Worm (Caenorhabditis elegans) whole organism, mixed stage, embryonic: ENCODE results near the gene T14G12.11.

Experiments used
- M03D4.4 ChIP-seq: sonication (generic microtip); optimal IDR thresholded peaks from 2 replicates; lab custom pipeline; 2017; ENCODE audit warnings: mild to moderate bottlenecking, missing genetic modification characterization, missing compliant biosample characterization
- bed-3 ChIP-seq: fragments of 200-800 bp; sonication (Bioruptor generic); optimal IDR thresholded peaks from 3 replicates; lab custom pipeline; 2018; ENCODE audit warnings: mild to moderate bottlenecking, missing genetic modification characterization, moderate library complexity, missing compliant biosample characterization
- blmp-1 ChIP-seq: fragments of 150-350 bp; optimal IDR thresholded peaks from 2 replicates; lab custom pipeline; 2014; ENCODE audit warnings: missing biosample characterization, missing genetic modification characterization
- ceh-83 ChIP-seq: fragments of 200-800 bp; sonication (Bioruptor generic); optimal IDR thresholded peaks from 2 replicates; lab custom pipeline; 2018; ENCODE audit warnings: mild to moderate bottlenecking, missing genetic modification characterization, missing compliant biosample characterization
- ces-1 ChIP-seq: fragments of 150-350 bp; optimal IDR thresholded peaks from 2 replicates; lab custom pipeline; 2014; ENCODE audit warnings: missing biosample characterization, missing genetic modification reagents, missing genetic modification characterization
- cnd-1 ChIP-seq: fragments of 200-800 bp; sonication (Bioruptor generic); optimal IDR thresholded peaks from 2 replicates; lab custom pipeline; 2018; ENCODE audit warnings: mild to moderate bottlenecking, missing genetic modification characterization, missing compliant biosample characterization
- drap-1 ChIP-seq: fragments of 200-800 bp; sonication (Bioruptor generic); optimal IDR thresholded peaks from 3 replicates; lab custom pipeline; 2018; ENCODE audit warnings: mild to moderate bottlenecking, missing genetic modification characterization, missing compliant biosample characterization
- elt-1 ChIP-seq: sonication (generic microtip); optimal IDR thresholded peaks from 2 replicates; lab custom pipeline; 2017; ENCODE audit warnings: missing genetic modification characterization, mild to moderate bottlenecking, missing compliant biosample characterization, antibody characterized with exemption, moderate library complexity, borderline replicate concordance; ENCODE audit not compliant: insufficient read depth
- elt-3 ChIP-seq: fragments of 150-350 bp; optimal IDR thresholded peaks from 2 replicates; lab custom pipeline; 2014; ENCODE audit warnings: missing biosample characterization, missing genetic modification characterization
- flh-1 ChIP-seq: fragments of 200-800 bp; sonication (Bioruptor generic); optimal IDR thresholded peaks from 2 replicates; lab custom pipeline; 2018; ENCODE audit warnings: mild to moderate bottlenecking, missing genetic modification characterization, moderate library complexity, missing compliant biosample characterization
- ham-2 ChIP-seq: fragments of 200-800 bp; sonication (Bioruptor generic); optimal IDR thresholded peaks from 2 replicates; lab custom pipeline; 2018; ENCODE audit warnings: mild to moderate bottlenecking, missing genetic modification characterization, missing compliant biosample characterization
- lin-13 ChIP-seq: fragments of 150-350 bp; optimal IDR thresholded peaks from 2 replicates; lab custom pipeline; 2014; ENCODE audit warnings: missing biosample characterization, missing genetic modification characterization
- lin-32 ChIP-seq: fragments of 200-800 bp; sonication (Bioruptor generic); optimal IDR thresholded peaks from 2 replicates; lab custom pipeline; 2018; ENCODE audit warnings: mild to moderate bottlenecking, missing genetic modification characterization, missing compliant biosample characterization
- lsy-2 ChIP-seq: fragments of 150-350 bp; optimal IDR thresholded peaks from 2 replicates; lab custom pipeline; 2014; ENCODE audit warnings: missing biosample characterization, missing genetic modification characterization
- mep-1 ChIP-seq: fragments of 150-350 bp; optimal IDR thresholded peaks from 2 replicates; lab custom pipeline; 2017; ENCODE audit warnings: missing biosample characterization, missing genetic modification reagents, missing genetic modification characterization, inconsistent platforms
- mls-2 ChIP-seq: sonication (generic microtip); optimal IDR thresholded peaks from 2 replicates; lab custom pipeline; 2016; ENCODE audit warnings: mild to moderate bottlenecking, missing genetic modification characterization, moderate library complexity, missing compliant biosample characterization
- nhr-12 ChIP-seq: fragments of 150-350 bp; optimal IDR thresholded peaks from 2 replicates; lab custom pipeline; 2014; ENCODE audit warnings: missing biosample characterization, missing genetic modification characterization
- nhr-2 ChIP-seq: fragments of 150-350 bp; optimal IDR thresholded peaks from 2 replicates; lab custom pipeline; 2014; ENCODE audit warnings: missing biosample characterization, missing genetic modification characterization
- nhr-237 ChIP-seq: fragments of 150-350 bp; optimal IDR thresholded peaks from 2 replicates; lab custom pipeline; 2014; ENCODE audit warnings: missing biosample characterization, missing genetic modification characterization
- nhr-28 ChIP-seq: fragments of 150-350 bp; optimal IDR thresholded peaks from 2 replicates; lab custom pipeline; 2014; ENCODE audit warnings: missing biosample characterization, missing genetic modification characterization
- nhr-76 ChIP-seq: sonication (generic microtip); optimal IDR thresholded peaks from 2 replicates; lab custom pipeline; 2017; ENCODE audit warnings: missing biosample characterization, missing genetic modification characterization
- pha-4 ChIP-seq: fragments of 150-350 bp; optimal IDR thresholded peaks from 2 replicates; lab custom pipeline; 2018; ENCODE audit warnings: missing biosample characterization, missing genetic modification reagents, missing genetic modification characterization
- snpc-4 ChIP-seq: fragments of 150-350 bp; optimal IDR thresholded peaks from 2 replicates; lab custom pipeline; 2014; ENCODE audit warnings: missing biosample characterization, missing genetic modification characterization
- sptf-1 ChIP-seq: sonication (generic microtip); optimal IDR thresholded peaks from 2 replicates; lab custom pipeline; 2017; ENCODE audit warnings: mild to moderate bottlenecking, missing genetic modification characterization, moderate library complexity, missing compliant biosample characterization
- tbx-8 ChIP-seq: fragments of 200-800 bp; sonication (Bioruptor generic); optimal IDR thresholded peaks from 2 replicates; lab custom pipeline; 2018; ENCODE audit warnings: mild to moderate bottlenecking, missing genetic modification characterization, moderate library complexity, missing compliant biosample characterization
- unc-120 ChIP-seq: sonication (generic microtip); optimal IDR thresholded peaks from 2 replicates; lab custom pipeline; 2017; ENCODE audit warnings: missing genetic modification characterization, missing compliant biosample characterization; ENCODE audit not compliant: poor library complexity, severe bottlenecking
- unc-39 ChIP-seq: fragments of 150-350 bp; optimal IDR thresholded peaks from 2 replicates; lab custom pipeline; 2014; ENCODE audit warnings: missing biosample characterization, missing genetic modification characterization
- unc-62 ChIP-seq: fragments of 150-350 bp; optimal IDR thresholded peaks from 2 replicates; lab custom pipeline; 2014; ENCODE audit warnings: missing biosample characterization, missing genetic modification reagents, missing genetic modification characterization
- zip-8 ChIP-seq: fragments of 150-350 bp; optimal IDR thresholded peaks from 2 replicates; lab custom pipeline; 2014; ENCODE audit warnings: missing biosample characterization, missing genetic modification characterization
- ztf-11 ChIP-seq: fragments of 150-350 bp; optimal IDR thresholded peaks from 2 replicates; lab custom pipeline; 2014; ENCODE audit warnings: missing biosample characterization, missing genetic modification characterization

Gene T14G12.11

ce11 chrX:3759345-3759744 is 3.0 kb downstream of the T14G12.11 start, which contains the start of gene T14G12.6:
T14G12.6 (minus strand) TSS chrX:3759445.
- TF ChIP-seq lin-32 (no peak), elt-3 (peak; percentile 1)
- TF ChIP-seq, all 35 proteins: peak for 1

ce11 chrX:3758399-3758798 is 3.9 kb downstream of the T14G12.11 start, which contains the start of gene T14G12.12:
T14G12.12 (minus strand) TSS chrX:3758499.
- TF ChIP-seq nhr-28 (tag; lab: Kevin White, UChicago) (no peak), ztf-11 (no peak), unc-120 (tag; lab: Kevin White, UChicago) (no peak), bed-3 (GFP tag; lab: Kevin White, UChicago) (no peak), blmp-1 (tag; lab: Kevin White, UChicago) (no peak), elt-3 (no peak), elt-1 (no peak), unc-62 (GFP tag; lab: Kevin White, UChicago) (no peak), pha-4 (no peak), tbx-8 (GFP tag; lab: Kevin White, UChicago) (no peak)

ce11 chrX:3756238-3756637 is 6.1 kb downstream of the T14G12.11 start:
- TF ChIP-seq cnd-1 (tag; lab: Kevin White, UChicago) = no peak
- TF ChIP-seq blmp-1 (tag; lab: Kevin White, UChicago) = no peak
- TF ChIP-seq snpc-4 (tag; lab: Kevin White, UChicago) = no peak

- TF ChIP-seq blmp-1 (tag; lab: Kevin White, UChicago) (no peak), ceh-83 (GFP tag; lab: Kevin White, UChicago) (no peak), nhr-76 (tag; lab: Kevin White, UChicago) (no peak), unc-62 (GFP tag; lab: Kevin White, UChicago) (no peak), ham-2 (GFP tag; lab: Kevin White, UChicago) (no peak), snpc-4 (tag; lab: Kevin White, UChicago) (no peak), ces-1 (no peak), flh-1 (no peak), sptf-1 (tag; lab: Kevin White, UChicago) (no peak)
Measured at ce11 chrX:3755753-3756152, 6.6 kb downstream of the T14G12.11 start.

ce11 chrX:3752443-3752842 is 9.9 kb downstream of the T14G12.11 start:
- TF ChIP-seq cnd-1 (tag; lab: Kevin White, UChicago) = no peak
- no peak for TF ChIP-seq lin-13 (tag; lab: Kevin White, UChicago)
- TF ChIP-seq unc-39 (tag; lab: Kevin White, UChicago) = no peak
- no peak for TF ChIP-seq ces-1
- no peak for TF ChIP-seq pha-4
- no peak for TF ChIP-seq elt-1
- no peak for TF ChIP-seq nhr-12 (tag; lab: Kevin White, UChicago)
- TF ChIP-seq nhr-237 = no peak
- no peak for TF ChIP-seq flh-1
- no peak for TF ChIP-seq nhr-28 (tag; lab: Kevin White, UChicago)
- TF ChIP-seq nhr-2 (tag; lab: Kevin White, UChicago) = no peak
- TF ChIP-seq mep-1 (tag; lab: Kevin White, UChicago) = no peak
- TF ChIP-seq nhr-76 (tag; lab: Kevin White, UChicago) = no peak
- TF ChIP-seq lsy-2 = no peak
- TF ChIP-seq elt-3 = no peak
- TF ChIP-seq lin-32 = no peak
- no peak for TF ChIP-seq M03D4.4 (tag; lab: Kevin White, UChicago)
- TF ChIP-seq mls-2 (tag; lab: Kevin White, UChicago) = no peak
- TF ChIP-seq zip-8 (tag; lab: Kevin White, UChicago) = no peak

- no peak for TF ChIP-seq ces-1
- TF ChIP-seq drap-1 (GFP tag; lab: Kevin White, UChicago) = no peak
- TF ChIP-seq, all 35 proteins: peak for 0
Measured at ce11 chrX:3751370-3751769, 11.0 kb downstream of the T14G12.11 start.
